Worm (Caenorhabditis elegans) whole organism, young adult: ENCODE data around the gene hot-8.

Experiments used
- C17E4.6 ChIP-seq: fragments of 200-800 bp; sonication (Bioruptor generic); IDR thresholded peaks from 2 replicates; pipeline ENCODE4 v1.3.6; 2022; ENCODE audit warnings: missing genetic modification reagents, missing genetic modification characterization, missing compliant biosample characterization
- F10E7.11 ChIP-seq: sonication (generic microtip); optimal IDR thresholded peaks from 2 replicates; lab custom pipeline; 2017; ENCODE audit warnings: mild to moderate bottlenecking, missing genetic modification characterization, moderate library complexity, missing compliant biosample characterization
- F37B4.10 ChIP-seq: fragments of 200-800 bp; sonication (Bioruptor generic); IDR thresholded peaks from 2 replicates; pipeline ENCODE4 v1.3.6; 2022; ENCODE audit warnings: missing genetic modification characterization, missing compliant biosample characterization
- F55B11.4 ChIP-seq: sonication (generic microtip); optimal IDR thresholded peaks from 2 replicates; lab custom pipeline; 2016; ENCODE audit warnings: missing compliant biosample characterization, missing genetic modification characterization, borderline replicate concordance; ENCODE audit not compliant: insufficient read depth
- K12H6.12 ChIP-seq: fragments of 200-800 bp; sonication (Bioruptor generic); optimal IDR thresholded peaks from 2 replicates; lab custom pipeline; 2018; ENCODE audit warnings: mild to moderate bottlenecking, missing genetic modification characterization, missing compliant biosample characterization
- Y95B8A.8 ChIP-seq: fragments of 200-800 bp; sonication (Bioruptor generic); IDR thresholded peaks from 2 replicates; pipeline ENCODE4 v1.3.6; 2022; ENCODE audit warnings: missing genetic modification reagents, missing genetic modification characterization, missing compliant biosample characterization
- aptf-2 ChIP-seq: fragments of 200-800 bp; sonication (Bioruptor generic); conservative IDR thresholded peaks from 2 replicates; pipeline ENCODE4 v1.3.6; 2022; ENCODE audit warnings: missing genetic modification reagents, missing genetic modification characterization, missing compliant biosample characterization
- aptf-3 ChIP-seq: fragments of 200-800 bp; sonication (Bioruptor generic); IDR thresholded peaks from 2 replicates; pipeline ENCODE4 v1.3.6; 2022; ENCODE audit warnings: missing genetic modification characterization, missing compliant biosample characterization
- attf-5 ChIP-seq: fragments of 200-800 bp; sonication (Bioruptor generic); optimal IDR thresholded peaks from 2 replicates; lab custom pipeline; 2018; ENCODE audit warnings: mild to moderate bottlenecking, missing genetic modification characterization, missing compliant biosample characterization
- bed-1 ChIP-seq: fragments of 200-800 bp; sonication (Bioruptor generic); IDR thresholded peaks from 2 replicates; pipeline ENCODE4 v1.3.6; 2022; ENCODE audit warnings: missing genetic modification reagents, missing genetic modification characterization, missing compliant biosample characterization
- ceh-100 ChIP-seq: fragments of 200-800 bp; sonication (Bioruptor generic); IDR thresholded peaks from 2 replicates; pipeline ENCODE4 v1.3.6; 2022; ENCODE audit warnings: missing genetic modification reagents, missing genetic modification characterization, missing compliant biosample characterization
- dpl-1 ChIP-seq: fragments of 150-350 bp; optimal IDR thresholded peaks from 2 replicates; lab custom pipeline; 2014; ENCODE audit warnings: missing biosample characterization, missing genetic modification reagents, missing genetic modification characterization
- efl-1 ChIP-seq: fragments of 150-350 bp; optimal IDR thresholded peaks from 2 replicates; lab custom pipeline; 2014; ENCODE audit warnings: missing biosample characterization, missing genetic modification reagents, missing genetic modification characterization
- hlh-12 ChIP-seq: sonication (generic microtip); optimal IDR thresholded peaks from 2 replicates; lab custom pipeline; 2016; ENCODE audit warnings: missing genetic modification characterization, missing compliant biosample characterization
- hsf-1 ChIP-seq: fragments of 200-800 bp; sonication (Bioruptor generic); IDR thresholded peaks from 2 replicates; pipeline ENCODE4 v1.3.6; 2022; ENCODE audit warnings: missing genetic modification reagents, missing genetic modification characterization, missing compliant biosample characterization
- lag-1 ChIP-seq: fragments of 200-800 bp; sonication (Bioruptor generic); IDR thresholded peaks from 2 replicates; pipeline ENCODE4 v1.3.6; 2022; ENCODE audit warnings: missing genetic modification reagents, missing genetic modification characterization, missing compliant biosample characterization
- let-607 ChIP-seq, 2 experiments: fragments of 200-800 bp in 1 of 2; sonication (Bioruptor generic) in 1 of 2; sonication (generic microtip) in 1 of 2; optimal IDR thresholded peaks; 2 replicates each; lab custom pipeline; 2016 to 2018; ENCODE audit warnings: mild to moderate bottlenecking in 2 of 2, missing compliant biosample characterization in 2 of 2, missing genetic modification characterization in 2 of 2, moderate library complexity in 2 of 2, missing genotype in 1 of 2
- lin-26 ChIP-seq: fragments of 200-800 bp; sonication (Bioruptor generic); IDR thresholded peaks from 2 replicates; pipeline ENCODE4 v1.3.6; 2022; ENCODE audit warnings: missing genetic modification reagents, missing genetic modification characterization, missing compliant biosample characterization
- pbrm-1 ChIP-seq: fragments of 200-800 bp; sonication (Bioruptor generic); IDR thresholded peaks from 2 replicates; pipeline ENCODE4 v1.3.6; 2022; ENCODE audit warnings: missing genetic modification reagents, missing genetic modification characterization, missing compliant biosample characterization
- pha-4 ChIP-seq: fragments of 150-350 bp; sonication (generic microtip); optimal IDR thresholded peaks from 2 replicates; lab custom pipeline; 2014; ENCODE audit warnings: missing biosample characterization, missing genetic modification reagents, missing genetic modification characterization
- rcor-1 ChIP-seq: fragments of 200-800 bp; sonication (Bioruptor generic); IDR thresholded peaks from 2 replicates; pipeline ENCODE4 v1.3.6; 2022; ENCODE audit warnings: missing genetic modification reagents, missing genetic modification characterization, missing compliant biosample characterization
- rpc-1 ChIP-seq, 2 experiments: fragments of 150-350 bp in 1 of 2; sonication (generic microtip) in 1 of 2; optimal IDR thresholded peaks; 2 replicates each; lab custom pipeline; 2014 to 2018; ENCODE audit warnings: missing biosample characterization in 1 of 2, missing genetic modification characterization in 1 of 2, missing genetic modification reagents in 1 of 2, missing genotype in 1 of 2
- snpc-1.1 ChIP-seq: sonication (generic microtip); optimal IDR thresholded peaks from 2 replicates; lab custom pipeline; 2017; ENCODE audit warnings: missing genetic modification characterization, mild to moderate bottlenecking, missing compliant biosample characterization, antibody characterized with exemption, moderate library complexity, missing genotype, missing genetic modification reagents; ENCODE audit not compliant: insufficient read depth
- somi-1 ChIP-seq: fragments of 200-800 bp; sonication (Bioruptor generic); optimal IDR thresholded peaks from 2 replicates; lab custom pipeline; 2018; ENCODE audit warnings: mild to moderate bottlenecking, missing genetic modification characterization, missing compliant biosample characterization
- tbx-9 ChIP-seq: sonication (generic microtip); optimal IDR thresholded peaks from 2 replicates; lab custom pipeline; 2016; ENCODE audit warnings: borderline replicate concordance, missing genetic modification characterization, inconsistent platforms, missing compliant biosample characterization
- unc-130 ChIP-seq: sonication (generic microtip); optimal IDR thresholded peaks from 2 replicates; lab custom pipeline; 2016; ENCODE audit warnings: missing genetic modification reagents, missing genetic modification characterization, missing compliant biosample characterization
- zfh-2 ChIP-seq: fragments of 200-800 bp; sonication (Bioruptor generic); conservative IDR thresholded peaks from 2 replicates; pipeline ENCODE4 v1.3.6; 2022; ENCODE audit warnings: missing genetic modification reagents, missing genetic modification characterization, missing compliant biosample characterization
- ztf-26 ChIP-seq: sonication (generic microtip); optimal IDR thresholded peaks from 2 replicates; lab custom pipeline; 2017; ENCODE audit warnings: missing genetic modification characterization, missing compliant biosample characterization

The hot-8 gene

ce11 chrX:1154648-1155047, 25.4 kb upstream of the hot-8 start, which contains the start of gene R193.1:
Gene R193.1, plus strand, starts transcription at chrX:1154948.
- TF ChIP-seq Y95B8A.8 (GFP tag; lab: Robert Waterston, UW) (no peak), snpc-1.1 (no peak), rcor-1 (GFP tag; lab: Robert Waterston, UW) (no peak), bed-1 (no peak), ceh-100 (GFP tag; lab: Robert Waterston, UW) (no peak), ztf-26 (tag; lab: Kevin White, UChicago) (no peak), K12H6.12 (tag; lab: Kevin White, UChicago) (no peak), hsf-1 (GFP tag; lab: Robert Waterston, UW) (no peak), F55B11.4 (no peak), F37B4.10 (GFP tag; lab: Robert Waterston, UW) (no peak), lin-26 (GFP tag; lab: Robert Waterston, UW) (no peak)

ce11 chrX:1162019-1162418, 18.1 kb upstream of the hot-8 start, which contains the start of gene tmc-1:
Gene tmc-1, plus strand, starts transcription at chrX:1162207.
- TF ChIP-seq dpl-1 (GFP tag; lab: Kevin White, UChicago), result no peak
- no peak for TF ChIP-seq ceh-100 (GFP tag; lab: Robert Waterston, UW)
- no peak for TF ChIP-seq C17E4.6
- TF ChIP-seq pbrm-1 (GFP tag; lab: Robert Waterston, UW), result 0 out of 2 replicates have a peak, but pooled peaks have one; percentile 31
- TF ChIP-seq Y95B8A.8 (GFP tag; lab: Robert Waterston, UW), result no peak
- TF ChIP-seq rpc-1 (optimal IDR thresholded peaks at IDR 0.05; lab: Kevin White, UChicago), result no peak
- no peak for TF ChIP-seq rpc-1 (tag; optimal IDR thresholded peaks at IDR 0.05; lab: Kevin White, UChicago)

ce11 chrX:1167234-1167633, 12.8 kb upstream of the hot-8 start:
- TF ChIP-seq pha-4 (tag; lab: Kevin White, UChicago) (no peak), lag-1 (GFP tag; lab: Robert Waterston, UW) (no peak), tbx-9 (no peak), C17E4.6 (no peak), somi-1 (GFP tag; lab: Kevin White, UChicago) (no peak), F10E7.11 (tag; lab: Kevin White, UChicago) (no peak), let-607 (tag; optimal IDR thresholded peaks at IDR 0.05; lab: Kevin White, UChicago) (no peak), F55B11.4 (no peak), aptf-3 (no peak), unc-130 (GFP tag; lab: Kevin White, UChicago) (no peak), efl-1 (no peak), hlh-12 (tag; lab: Kevin White, UChicago) (no peak)

ce11 chrX:1171617-1172016, 8.5 kb upstream of the hot-8 start:
- TF ChIP-seq aptf-2 (GFP tag; lab: Robert Waterston, UW), result no peak

- peak; percentile 68 for TF ChIP-seq zfh-2 (GFP tag; lab: Robert Waterston, UW)
- no peak for TF ChIP-seq attf-5 (GFP tag; lab: Kevin White, UChicago)
Measured at ce11 chrX:1172024-1172423, 8.1 kb upstream of the hot-8 start.

- peak; percentile 55; the same call in 1 of the 2 replicates for TF ChIP-seq zfh-2 (GFP tag; lab: Robert Waterston, UW)
- TF ChIP-seq pha-4 (tag; lab: Kevin White, UChicago), result no peak
Measured at ce11 chrX:1181271-1181958, 1.3 kb downstream of the hot-8 start.
